Fruit fly (Drosophila melanogaster): ENCODE results near the gene Obp83cd.

DNA sequence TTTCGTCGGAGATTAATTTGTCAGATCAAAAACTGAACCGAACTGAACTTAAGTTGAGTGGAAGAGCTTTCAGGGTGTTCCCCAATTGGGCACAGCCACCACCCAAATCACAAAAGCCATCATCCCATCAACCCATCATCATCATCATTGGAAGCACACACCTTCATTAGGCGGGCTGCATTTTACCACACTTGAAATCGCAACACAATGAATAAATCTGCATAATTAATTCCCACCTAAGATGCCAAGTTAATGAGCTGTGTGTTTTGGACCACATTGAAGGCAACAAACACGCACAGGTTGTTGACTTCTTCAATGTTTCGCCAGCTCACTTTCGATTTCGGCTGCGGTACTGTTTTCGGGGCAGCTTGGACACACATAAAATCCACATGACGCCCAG, 2.8 kb upstream of the Obp83cd start:
- TF ChIP-seq CG34367 (tag; optimal IDR thresholded peaks at IDR 0.05) (no peak), CG4496 (GFP tag; IDR thresholded peaks at IDR 0.05) (no peak), EcR (GFP tag; optimal IDR thresholded peaks at IDR 0.05) (no peak), CG15710 (tag; optimal IDR thresholded peaks at IDR 0.05) (no peak), D1 (tag; optimal IDR thresholded peaks at IDR 0.05) (no peak), fd96Ca (GFP tag; IDR thresholded peaks at IDR 0.05) (no peak), gl (tag; optimal IDR thresholded peaks at IDR 0.05) (no peak)
